Fruit fly (Drosophila melanogaster): ENCODE results near the gene vls.

vls gene

dm6 chr2L:20027382-20027919 is 38.0 kb downstream of the vls start, which contains the start of gene sNPF (continued):
- TF ChIP-seq CG8319 (GFP tag; optimal IDR thresholded peaks at IDR 0.05) = peak; percentile 13
- peak; percentile 60 for TF ChIP-seq CG4318 (GFP tag; optimal IDR thresholded peaks at IDR 0.05)
- TF ChIP-seq Sox14 (GFP tag; optimal IDR thresholded peaks at IDR 0.05) = peak; percentile 83
- peak; percentile 77 for TF ChIP-seq topi (GFP tag; optimal IDR thresholded peaks at IDR 0.05)
- no peak; the same call in 1 of the 2 replicates for TF ChIP-seq CG15336 (GFP tag; IDR thresholded peaks at IDR 0.05)
- TF ChIP-seq esn (GFP tag; optimal IDR thresholded peaks at IDR 0.05) = peak; percentile 80
- peak; percentile 79 for TF ChIP-seq acj6 (GFP tag; optimal IDR thresholded peaks at IDR 0.05)
- peak; percentile 80 for TF ChIP-seq CG3919 (GFP tag; optimal IDR thresholded peaks at IDR 0.05)
- TF ChIP-seq Eip78C (GFP tag) = peak; percentile 94
- TF ChIP-seq CG6808 (GFP tag; optimal IDR thresholded peaks at IDR 0.05) = peak; percentile 74
- TF ChIP-seq CG6792 (GFP tag; optimal IDR thresholded peaks at IDR 0.05) = peak; percentile 77
- peak; percentile 60 for TF ChIP-seq net (GFP tag; optimal IDR thresholded peaks at IDR 0.05)
- peak; percentile 69 for TF ChIP-seq Met (GFP tag; optimal IDR thresholded peaks at IDR 0.05)
- peak; percentile 73 for TF ChIP-seq Eip75B (GFP tag; optimal IDR thresholded peaks at IDR 0.05)
- TF ChIP-seq Lpt (GFP tag; optimal IDR thresholded peaks at IDR 0.05) = peak; percentile 39
- TF ChIP-seq CG8119 (GFP tag; IDR thresholded peaks at IDR 0.05) = no peak
- TF ChIP-seq Gug (GFP tag; IDR thresholded peaks at IDR 0.05) = no peak; the same call in 1 of the 2 replicates
- TF ChIP-seq CG6163 (GFP tag; IDR thresholded peaks at IDR 0.05) = no peak; the same call in 1 of the 3 replicates
- peak; percentile 72 for TF ChIP-seq CG8632 (GFP tag; optimal IDR thresholded peaks at IDR 0.05)
- peak; percentile 87 for TF ChIP-seq svp (GFP tag)
- no peak for TF ChIP-seq CG11294 (GFP tag; IDR thresholded peaks at IDR 0.05)
- peak; percentile 61 for TF ChIP-seq CG16779 (tag; optimal IDR thresholded peaks at IDR 0.05)
- peak; percentile 64 for TF ChIP-seq CG1621 (tag; optimal IDR thresholded peaks at IDR 0.05)
- peak; percentile 86 for TF ChIP-seq fd59A (GFP tag; optimal IDR thresholded peaks at IDR 0.05)
- no peak for TF ChIP-seq fd85E (GFP tag; optimal IDR thresholded peaks at IDR 0.05)
- peak; percentile 60 for TF ChIP-seq CG7368 (GFP tag; optimal IDR thresholded peaks at IDR 0.05)
- TF ChIP-seq dsx (GFP tag; optimal IDR thresholded peaks at IDR 0.05; ENCODE audit: poor library complexity, severe bottlenecking) = no peak
- peak; percentile 66 for TF ChIP-seq CG34406 (GFP tag; optimal IDR thresholded peaks at IDR 0.05)
- peak; percentile 89 for TF ChIP-seq CG32006 (GFP tag; optimal IDR thresholded peaks at IDR 0.05)
- TF ChIP-seq ss (GFP tag; optimal IDR thresholded peaks at IDR 0.05) = peak; percentile 64 to 86
- TF ChIP-seq CG11902 (GFP tag; optimal IDR thresholded peaks at IDR 0.05) = peak; percentile 63
- peak; percentile 42 for TF ChIP-seq vri (GFP tag; optimal IDR thresholded peaks at IDR 0.05)
- TF ChIP-seq CG10631 (GFP tag; optimal IDR thresholded peaks at IDR 0.05) = peak; percentile 83
- peak; percentile 72 for TF ChIP-seq Sox15 (GFP tag; optimal IDR thresholded peaks at IDR 0.05)
- TF ChIP-seq Blimp-1 (GFP tag; optimal IDR thresholded peaks at IDR 0.05) = no peak
- TF ChIP-seq salr (GFP tag; optimal IDR thresholded peaks at IDR 0.05) = peak; percentile 49 to 63
- peak; percentile 79 for TF ChIP-seq CG31627 (GFP tag; optimal IDR thresholded peaks at IDR 0.05)

- no peak for TF ChIP-seq Smox (GFP tag; optimal IDR thresholded peaks at IDR 0.05)
- no peak for TF ChIP-seq Hr39 (GFP tag; optimal IDR thresholded peaks at IDR 0.05)
- no peak for TF ChIP-seq Sox14 (GFP tag; optimal IDR thresholded peaks at IDR 0.05)
- no peak for TF ChIP-seq svp (GFP tag)
- no peak for TF ChIP-seq topi (GFP tag; optimal IDR thresholded peaks at IDR 0.05)
- TF ChIP-seq Eip75B (GFP tag; optimal IDR thresholded peaks at IDR 0.05) = no peak
- TF ChIP-seq CG15336 (GFP tag; IDR thresholded peaks at IDR 0.05) = no peak
- no peak for TF ChIP-seq Sox102F (GFP tag; optimal IDR thresholded peaks at IDR 0.05)
- no peak for TF ChIP-seq CG11762 (GFP tag; optimal IDR thresholded peaks at IDR 0.05; ENCODE audit: insufficient read depth)
- no peak for TF ChIP-seq net (GFP tag; optimal IDR thresholded peaks at IDR 0.05)
- no peak for TF ChIP-seq CG8119 (GFP tag; IDR thresholded peaks at IDR 0.05)
- TF ChIP-seq CG32006 (GFP tag; optimal IDR thresholded peaks at IDR 0.05) = no peak
- no peak for TF ChIP-seq CG6276 (GFP tag; optimal IDR thresholded peaks at IDR 0.05)
- TF ChIP-seq achi (GFP tag; optimal IDR thresholded peaks at IDR 0.05) = no peak
- no peak for TF ChIP-seq CG8632 (GFP tag; optimal IDR thresholded peaks at IDR 0.05)
- TF ChIP-seq Ets96B (tag; optimal IDR thresholded peaks at IDR 0.05) = no peak
- TF ChIP-seq fd59A (GFP tag; optimal IDR thresholded peaks at IDR 0.05) = no peak
Measured at dm6 chr2L:20026351-20026849, 39.1 kb downstream of the vls start.
